Worm (Caenorhabditis elegans): Measurements from ENCODE around the gene C17C3.15.

C17C3.15 gene

DNA sequence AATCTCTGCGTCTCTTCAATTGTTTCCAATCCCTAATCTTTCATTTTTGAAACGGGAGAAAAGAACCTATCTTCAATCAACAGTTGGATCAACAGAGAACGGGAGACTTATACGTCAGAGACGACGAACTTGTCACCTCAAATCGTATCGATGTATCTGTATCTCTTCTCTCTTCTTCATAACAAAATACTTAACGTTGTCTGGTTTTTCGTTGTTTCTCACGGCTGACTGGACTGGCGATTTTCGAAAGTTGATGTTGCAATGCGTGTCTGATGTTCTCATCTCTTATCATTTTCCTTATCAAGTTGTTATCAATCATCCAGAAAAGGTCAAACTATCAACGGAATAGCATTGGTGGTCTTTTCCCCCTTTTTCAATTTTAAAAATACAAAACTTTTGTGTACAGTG is 35.1 kb downstream of the C17C3.15 start:
- peak; percentile 39 for TF ChIP-seq unc-55 (GFP tag; optimal IDR thresholded peaks at IDR 0.05)
- TF ChIP-seq ceh-48 (tag; optimal IDR thresholded peaks at IDR 0.05), result no peak
- peak; percentile 99 for TF ChIP-seq elt-2 (tag; optimal IDR thresholded peaks at IDR 0.05)

DNA sequence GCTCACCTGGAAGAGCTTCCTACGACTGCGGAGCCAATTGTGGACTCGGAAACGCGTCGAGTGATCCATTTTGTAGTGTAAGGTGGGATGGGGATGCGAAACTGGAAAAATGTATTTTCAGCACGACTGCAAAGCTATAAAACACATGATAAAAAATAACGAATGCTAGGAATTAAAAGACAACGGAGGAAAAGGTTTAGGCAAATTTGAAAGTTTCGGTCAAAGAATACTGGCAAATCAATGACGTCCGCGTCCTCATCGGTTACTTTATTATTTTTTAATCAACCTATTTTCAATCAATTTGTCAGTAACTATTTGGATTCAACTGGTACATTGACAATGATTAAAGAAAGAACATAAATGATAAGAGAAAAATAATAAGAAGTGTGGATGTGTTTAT is 37.3 kb downstream of the C17C3.15 start, which contains the start of gene C17G10.7:
TSS of gene C17G10.7 (minus strand) at position 101 of the 400 bp plus-strand sequence.
- TF ChIP-seq rnt-1 (tag; optimal IDR thresholded peaks at IDR 0.05) (no peak), lin-11 (tag; optimal IDR thresholded peaks at IDR 0.05) (no peak), fax-1 (tag; optimal IDR thresholded peaks at IDR 0.05) (no peak), ceh-48 (tag; optimal IDR thresholded peaks at IDR 0.05) (no peak), sox-2 (GFP tag; IDR thresholded peaks at IDR 0.05) (no peak), mec-3 (tag; optimal IDR thresholded peaks at IDR 0.05; ENCODE audit: borderline replicate concordance) (no peak), ttx-3 (tag; optimal IDR thresholded peaks at IDR 0.05) (no peak), unc-55 (GFP tag; optimal IDR thresholded peaks at IDR 0.05) (no peak), che-1 (tag; optimal IDR thresholded peaks at IDR 0.05) (no peak), eyg-1 (tag; optimal IDR thresholded peaks at IDR 0.05) (no peak), hlh-6 (tag; optimal IDR thresholded peaks at IDR 0.05) (no peak), T23F11.4 (GFP tag; optimal IDR thresholded peaks at IDR 0.05) (no peak), pha-2 (tag; optimal IDR thresholded peaks at IDR 0.05) (no peak), pax-1 (tag; optimal IDR thresholded peaks at IDR 0.05) (no peak)

- TF ChIP-seq elt-2 (tag; optimal IDR thresholded peaks at IDR 0.05) (peak; percentile 45), ceh-48 (tag; optimal IDR thresholded peaks at IDR 0.05) (no peak)
These were observed 48.8 kb downstream of the C17C3.15 start, which contains the start of gene dhs-6 for ce11 chrII:5619298-5619697. dhs-6 (minus strand) TSS chrII:5619319.

Measured in whole organism, late embryonic.